Worm (Caenorhabditis elegans) whole organism, midembryonic: ENCODE results near the gene col-170.

Source experiments
- T22C8.4 ChIP-seq: fragments of 200-800 bp; sonication (Bioruptor generic); IDR thresholded peaks from 2 replicates; pipeline ENCODE4 v1.3.6; 2022; ENCODE audit warnings: missing genetic modification characterization, missing compliant biosample characterization
- cog-1 ChIP-seq: sonication (generic microtip); optimal IDR thresholded peaks from 2 replicates; lab custom pipeline; 2016; ENCODE audit warnings: missing genetic modification characterization, missing compliant biosample characterization
- flt-1 ChIP-seq: fragments of 200-800 bp; sonication (Bioruptor generic); IDR thresholded peaks from 2 replicates; pipeline ENCODE4 v1.3.6; 2022; ENCODE audit warnings: missing genetic modification characterization, missing compliant biosample characterization
- klf-2 ChIP-seq: fragments of 200-800 bp; sonication (Bioruptor generic); conservative IDR thresholded peaks from 2 replicates; pipeline ENCODE4 v1.3.6; 2022; ENCODE audit warnings: missing genetic modification reagents, missing genetic modification characterization, missing compliant biosample characterization
- med-1 ChIP-seq: sonication (generic microtip); optimal IDR thresholded peaks from 2 replicates; lab custom pipeline; 2017; ENCODE audit warnings: missing genetic modification characterization, mild to moderate bottlenecking, missing compliant biosample characterization, antibody characterized with exemption, missing genetic modification reagents; ENCODE audit not compliant: insufficient read depth
- ref-1 ChIP-seq: fragments of 200-800 bp; sonication (Bioruptor generic); conservative IDR thresholded peaks from 2 replicates; pipeline ENCODE4 v1.3.6; 2022; ENCODE audit warnings: missing genetic modification reagents, missing genetic modification characterization, missing compliant biosample characterization
- tab-1 ChIP-seq: fragments of 200-800 bp; sonication (Bioruptor generic); IDR thresholded peaks from 2 replicates; pipeline ENCODE4 v1.3.6; 2022; ENCODE audit warnings: missing genetic modification characterization, missing compliant biosample characterization
- ztf-23 ChIP-seq: fragments of 200-800 bp; sonication (Bioruptor generic); IDR thresholded peaks from 2 replicates; pipeline ENCODE4 v1.3.6; 2022; ENCODE audit warnings: missing genetic modification reagents, missing genetic modification characterization, missing compliant biosample characterization
- ztf-29 ChIP-seq: fragments of 200-800 bp; sonication (Bioruptor generic); IDR thresholded peaks from 2 replicates; pipeline ENCODE4 v1.3.6; 2022; ENCODE audit warnings: missing genetic modification reagents, missing genetic modification characterization, missing compliant biosample characterization

The col-170 gene

ce11 chrX:6360658-6361057, 29.1 kb downstream of the col-170 start, which contains the start of gene C03B1.14:
Gene C03B1.14, minus strand, starts transcription at chrX:6360758.
- no peak for TF ChIP-seq med-1
- TF ChIP-seq tab-1 (GFP tag; lab: Robert Waterston, UW), result no peak
- TF ChIP-seq ref-1 (GFP tag; lab: Robert Waterston, UW), result no peak
- no peak for TF ChIP-seq cog-1 (tag; lab: Kevin White, UChicago)
- TF ChIP-seq ztf-23, result no peak
- TF ChIP-seq ztf-29 (GFP tag; lab: Robert Waterston, UW), result no peak
- TF ChIP-seq klf-2, result no peak
- TF ChIP-seq flt-1 (GFP tag; lab: Robert Waterston, UW), result no peak
- no peak for TF ChIP-seq T22C8.4 (GFP tag; lab: Robert Waterston, UW)

ce11 chrX:6364196-6364595, 32.7 kb downstream of the col-170 start, which contains the start of gene C03B1.4:
Gene C03B1.4, plus strand, starts transcription at chrX:6364496.
- TF ChIP-seq tab-1 (GFP tag; lab: Robert Waterston, UW), result no peak
- TF ChIP-seq ref-1 (GFP tag; lab: Robert Waterston, UW), result no peak
- no peak for TF ChIP-seq flt-1 (GFP tag; lab: Robert Waterston, UW)
- no peak for TF ChIP-seq ztf-29 (GFP tag; lab: Robert Waterston, UW)
- no peak for TF ChIP-seq ztf-23
- no peak for TF ChIP-seq T22C8.4 (GFP tag; lab: Robert Waterston, UW)
- TF ChIP-seq med-1, result no peak
- TF ChIP-seq klf-2, result no peak
- TF ChIP-seq cog-1 (tag; lab: Kevin White, UChicago), result no peak

ce11 chrX:6365715-6366114, 34.2 kb downstream of the col-170 start, which contains the start of gene C03B1.3:
Gene C03B1.3, plus strand, starts transcription at chrX:6366015.
- TF ChIP-seq T22C8.4 (GFP tag; lab: Robert Waterston, UW), result no peak
- TF ChIP-seq klf-2, result no peak
- no peak for TF ChIP-seq ztf-23
- no peak for TF ChIP-seq ztf-29 (GFP tag; lab: Robert Waterston, UW)
- TF ChIP-seq ref-1 (GFP tag; lab: Robert Waterston, UW), result no peak
- no peak for TF ChIP-seq flt-1 (GFP tag; lab: Robert Waterston, UW)
- no peak for TF ChIP-seq med-1
- TF ChIP-seq cog-1 (tag; lab: Kevin White, UChicago), result no peak
- TF ChIP-seq tab-1 (GFP tag; lab: Robert Waterston, UW), result no peak

ce11 chrX:6369717-6370116, 38.2 kb downstream of the col-170 start, which contains the start of gene C03B1.2:
Gene C03B1.2, plus strand, starts transcription at chrX:6370017.
- TF ChIP-seq ref-1 (GFP tag; lab: Robert Waterston, UW) (no peak), cog-1 (tag; lab: Kevin White, UChicago) (no peak), klf-2 (no peak), ztf-23 (no peak), tab-1 (GFP tag; lab: Robert Waterston, UW) (no peak), ztf-29 (GFP tag; lab: Robert Waterston, UW) (no peak), flt-1 (GFP tag; lab: Robert Waterston, UW) (no peak), med-1 (no peak), T22C8.4 (GFP tag; lab: Robert Waterston, UW) (no peak)

ce11 chrX:6371192-6372116, 39.9 kb downstream of the col-170 start:
- TF ChIP-seq ztf-29 (GFP tag; lab: Robert Waterston, UW) (peak; percentile 85), ref-1 (GFP tag; lab: Robert Waterston, UW) (peak; percentile 78), tab-1 (GFP tag; lab: Robert Waterston, UW) (peak; percentile 87), flt-1 (GFP tag; lab: Robert Waterston, UW) (peak; percentile 94), T22C8.4 (GFP tag; lab: Robert Waterston, UW) (peak; percentile 75), cog-1 (tag; lab: Kevin White, UChicago) (peak; percentile 57), ztf-23 (peak; percentile 87), klf-2 (peak; percentile 86), med-1 (peak; percentile 38)

ce11 chrX:6373348-6373747, 41.8 kb downstream of the col-170 start, which contains the start of gene C03B1.17:
Gene C03B1.17, plus strand, starts transcription at chrX:6373648.
- TF ChIP-seq med-1 (no peak), ref-1 (GFP tag; lab: Robert Waterston, UW) (no peak), cog-1 (tag; lab: Kevin White, UChicago) (no peak), tab-1 (GFP tag; lab: Robert Waterston, UW) (no peak), ztf-23 (no peak), ztf-29 (GFP tag; lab: Robert Waterston, UW) (no peak), flt-1 (GFP tag; lab: Robert Waterston, UW) (no peak)

ce11 chrX:6374451-6374850, 42.9 kb downstream of the col-170 start, which contains the start of gene C03B1.1:
Gene C03B1.1, plus strand, starts transcription at chrX:6374751.
- TF ChIP-seq ztf-29 (GFP tag; lab: Robert Waterston, UW), result no peak
- TF ChIP-seq ztf-23, result no peak
- no peak for TF ChIP-seq klf-2
- TF ChIP-seq ref-1 (GFP tag; lab: Robert Waterston, UW), result no peak
- TF ChIP-seq med-1, result no peak
- TF ChIP-seq flt-1 (GFP tag; lab: Robert Waterston, UW), result no peak
- TF ChIP-seq tab-1 (GFP tag; lab: Robert Waterston, UW), result no peak
- no peak for TF ChIP-seq cog-1 (tag; lab: Kevin White, UChicago)
- no peak for TF ChIP-seq T22C8.4 (GFP tag; lab: Robert Waterston, UW)

- TF ChIP-seq cog-1 (tag; lab: Kevin White, UChicago) (no peak), flt-1 (GFP tag; lab: Robert Waterston, UW) (no peak), ref-1 (GFP tag; lab: Robert Waterston, UW) (no peak), med-1 (no peak), ztf-23 (no peak), klf-2 (no peak), tab-1 (GFP tag; lab: Robert Waterston, UW) (no peak), T22C8.4 (GFP tag; lab: Robert Waterston, UW) (no peak), ztf-29 (GFP tag; lab: Robert Waterston, UW) (no peak)
Observed at ce11 chrX:6377634-6378288, 46.3 kb downstream of the col-170 start, which contains the start of gene lmp-1. Gene lmp-1, minus strand, starts transcription at chrX:6377684.
